Worm (Caenorhabditis elegans): ENCODE data around the gene C28A5.1.

Gene C28A5.1

ce11 chrIII:4449357-4449756 is 15.2 kb upstream of the C28A5.1 start:
- TF ChIP-seq cnd-1 (tag; optimal IDR thresholded peaks at IDR 0.05) (no peak), hlh-1 (tag; optimal IDR thresholded peaks at IDR 0.05) (no peak), ceh-39 (tag; optimal IDR thresholded peaks at IDR 0.05) (no peak), tbx-8 (GFP tag; optimal IDR thresholded peaks at IDR 0.05) (no peak), sem-2 (GFP tag; optimal IDR thresholded peaks at IDR 0.05) (no peak), ham-2 (GFP tag; optimal IDR thresholded peaks at IDR 0.05) (no peak), M03D4.4 (tag; optimal IDR thresholded peaks at IDR 0.05) (no peak), sptf-1 (tag; optimal IDR thresholded peaks at IDR 0.05) (no peak), mls-2 (tag; optimal IDR thresholded peaks at IDR 0.05) (no peak), nhr-2 (tag; optimal IDR thresholded peaks at IDR 0.05) (no peak), ceh-83 (GFP tag; optimal IDR thresholded peaks at IDR 0.05) (no peak), nhr-76 (tag; optimal IDR thresholded peaks at IDR 0.05) (no peak), nhr-12 (tag; optimal IDR thresholded peaks at IDR 0.05) (no peak), elt-1 (tag; optimal IDR thresholded peaks at IDR 0.05; ENCODE audit: borderline replicate concordance, insufficient read depth) (no peak)

- no peak for TF ChIP-seq ham-2 (GFP tag; optimal IDR thresholded peaks at IDR 0.05)
- no peak for TF ChIP-seq ceh-83 (GFP tag; optimal IDR thresholded peaks at IDR 0.05)
- TF ChIP-seq cnd-1 (tag; optimal IDR thresholded peaks at IDR 0.05), result no peak
- no peak for TF ChIP-seq drap-1 (GFP tag; optimal IDR thresholded peaks at IDR 0.05)
- TF ChIP-seq elt-1 (tag; optimal IDR thresholded peaks at IDR 0.05; ENCODE audit: borderline replicate concordance, insufficient read depth), result peak; percentile 67
- no peak for TF ChIP-seq lsy-2 (tag; optimal IDR thresholded peaks at IDR 0.05)
- TF ChIP-seq nhr-76 (tag; optimal IDR thresholded peaks at IDR 0.05), result no peak
- TF ChIP-seq ceh-43 (GFP tag; optimal IDR thresholded peaks at IDR 0.05), result peak; percentile 77
- TF ChIP-seq unc-39 (tag; optimal IDR thresholded peaks at IDR 0.05), result no peak
- TF ChIP-seq unc-62 (GFP tag; optimal IDR thresholded peaks at IDR 0.05), result peak; percentile 80
- peak; percentile 18 for TF ChIP-seq nhr-2 (tag; optimal IDR thresholded peaks at IDR 0.05)
Observed at ce11 chrIII:4448029-4448428, 13.9 kb upstream of the C28A5.1 start.

- no peak for TF ChIP-seq nhr-237 (tag; optimal IDR thresholded peaks at IDR 0.05)
- TF ChIP-seq pha-4 (tag; optimal IDR thresholded peaks at IDR 0.05), result no peak
- peak; percentile 96 for TF ChIP-seq ceh-43 (GFP tag; optimal IDR thresholded peaks at IDR 0.05)
Observed at ce11 chrIII:4444492-4444891, 10.3 kb upstream of the C28A5.1 start.

ce11 chrIII:4441781-4442180 is 7.6 kb upstream of the C28A5.1 start, which contains the start of gene nex-3:
Gene nex-3 (plus strand): TSS chrIII:4442081.
- no peak for TF ChIP-seq pha-4 (tag; optimal IDR thresholded peaks at IDR 0.05)
- TF ChIP-seq ces-1 (GFP tag; optimal IDR thresholded peaks at IDR 0.05), result no peak
- TF ChIP-seq M03D4.4 (tag; optimal IDR thresholded peaks at IDR 0.05), result no peak
- no peak for TF ChIP-seq mls-2 (tag; optimal IDR thresholded peaks at IDR 0.05)
- no peak for TF ChIP-seq mab-5 (tag; optimal IDR thresholded peaks at IDR 0.05)
- no peak for TF ChIP-seq sem-2 (GFP tag; optimal IDR thresholded peaks at IDR 0.05)
- TF ChIP-seq zip-8 (tag; optimal IDR thresholded peaks at IDR 0.05), result no peak
- TF ChIP-seq lsy-2 (tag; optimal IDR thresholded peaks at IDR 0.05), result no peak
- TF ChIP-seq ceh-39 (tag; optimal IDR thresholded peaks at IDR 0.05), result no peak
- TF ChIP-seq nhr-12 (tag; optimal IDR thresholded peaks at IDR 0.05), result no peak
- no peak for TF ChIP-seq elt-1 (tag; optimal IDR thresholded peaks at IDR 0.05; ENCODE audit: borderline replicate concordance, insufficient read depth)
- TF ChIP-seq flh-1 (GFP tag; optimal IDR thresholded peaks at IDR 0.05), result no peak
- TF ChIP-seq nhr-28 (tag; optimal IDR thresholded peaks at IDR 0.05), result no peak
- TF ChIP-seq unc-39 (tag; optimal IDR thresholded peaks at IDR 0.05), result no peak
- no peak for TF ChIP-seq unc-62 (GFP tag; optimal IDR thresholded peaks at IDR 0.05)

- TF ChIP-seq mep-1 (tag; optimal IDR thresholded peaks at IDR 0.05), result no peak
- no peak for TF ChIP-seq unc-39 (tag; optimal IDR thresholded peaks at IDR 0.05)
- no peak for TF ChIP-seq nhr-76 (tag; optimal IDR thresholded peaks at IDR 0.05)
- no peak for TF ChIP-seq ham-2 (GFP tag; optimal IDR thresholded peaks at IDR 0.05)
- no peak for TF ChIP-seq pha-4 (tag; optimal IDR thresholded peaks at IDR 0.05)
- no peak for TF ChIP-seq mls-2 (tag; optimal IDR thresholded peaks at IDR 0.05)
- no peak for TF ChIP-seq lsy-2 (tag; optimal IDR thresholded peaks at IDR 0.05)
- TF ChIP-seq blmp-1 (tag; optimal IDR thresholded peaks at IDR 0.05), result no peak
- TF ChIP-seq lin-13 (tag; optimal IDR thresholded peaks at IDR 0.05), result no peak
- no peak for TF ChIP-seq M03D4.4 (tag; optimal IDR thresholded peaks at IDR 0.05)
Observed at ce11 chrIII:4439493-4439983, 5.4 kb upstream of the C28A5.1 start, which contains the start of gene C28A5.2. Gene C28A5.2 (minus strand): TSS chrIII:4439543.

- no peak for TF ChIP-seq ztf-11 (tag; optimal IDR thresholded peaks at IDR 0.05)
- no peak for TF ChIP-seq lsy-2 (tag; optimal IDR thresholded peaks at IDR 0.05)
- no peak for TF ChIP-seq blmp-1 (tag; optimal IDR thresholded peaks at IDR 0.05)
- TF ChIP-seq mep-1 (tag; optimal IDR thresholded peaks at IDR 0.05), result no peak
- no peak for TF ChIP-seq unc-39 (tag; optimal IDR thresholded peaks at IDR 0.05)
- no peak for TF ChIP-seq lin-13 (tag; optimal IDR thresholded peaks at IDR 0.05)
- TF ChIP-seq sptf-1 (tag; optimal IDR thresholded peaks at IDR 0.05), result no peak
- no peak for TF ChIP-seq cnd-1 (tag; optimal IDR thresholded peaks at IDR 0.05)
- TF ChIP-seq hlh-1 (tag; optimal IDR thresholded peaks at IDR 0.05), result no peak
- TF ChIP-seq flh-1 (GFP tag; optimal IDR thresholded peaks at IDR 0.05), result no peak
Observed at ce11 chrIII:4435262-4435661, 1.1 kb upstream of the C28A5.1 start.

Measured in whole organism, mixed stage, embryonic.